Fruit fly (Drosophila melanogaster) whole organism, prepupa: ENCODE results near the gene CG14089.

Experiments used
- Blimp-1 ChIP-seq: fragments of 200-800 bp; sonication (Bioruptor generic); optimal IDR thresholded peaks from 3 replicates; lab custom pipeline; 2017; ENCODE audit warnings: missing biosample characterization, missing genetic modification characterization, mild to moderate bottlenecking, moderate library complexity, missing genetic modification reagents
- CG10669 ChIP-seq: fragments of 200-800 bp; sonication (Bioruptor generic); optimal IDR thresholded peaks from 3 replicates; lab custom pipeline; 2018; ENCODE audit warnings: missing biosample characterization, mild to moderate bottlenecking, missing genetic modification characterization, moderate library complexity
- CG11294 ChIP-seq: fragments of 200-800 bp; sonication (Bioruptor generic); IDR thresholded peaks from 2 replicates; pipeline ENCODE4 v1.3.6; 2022; ENCODE audit warnings: missing biosample characterization, missing genetic modification characterization
- CG11762 ChIP-seq: fragments of 200-800 bp; sonication (Bioruptor generic); optimal IDR thresholded peaks from 3 replicates; lab custom pipeline; 2016; ENCODE audit warnings: missing biosample characterization, missing genetic modification characterization; ENCODE audit not compliant: insufficient read depth
- CG11902 ChIP-seq: fragments of 200-800 bp; sonication (Bioruptor generic); optimal IDR thresholded peaks from 3 replicates; lab custom pipeline; 2016; ENCODE audit warnings: missing biosample characterization, missing genetic modification characterization
- CG16779 ChIP-seq: fragments of 200-800 bp; sonication (Bioruptor generic); optimal IDR thresholded peaks from 3 replicates; lab custom pipeline; 2017; ENCODE audit warnings: missing biosample characterization, mild to moderate bottlenecking, missing genetic modification characterization
- CG3032 ChIP-seq: fragments of 200-800 bp; optimal IDR thresholded peaks from 2 replicates; lab custom pipeline; 2019; ENCODE audit warnings: missing biosample characterization, mild to moderate bottlenecking, missing genetic modification characterization, moderate library complexity
- CG34406 ChIP-seq: fragments of 200-800 bp; sonication (Bioruptor generic); optimal IDR thresholded peaks from 3 replicates; lab custom pipeline; 2016; ENCODE audit warnings: missing biosample characterization, missing genetic modification characterization
- CG3919 ChIP-seq: fragments of 200-800 bp; sonication (Bioruptor generic); optimal IDR thresholded peaks from 3 replicates; lab custom pipeline; 2016; ENCODE audit warnings: missing biosample characterization, missing genetic modification characterization
- CG6163 ChIP-seq: fragments of 200-800 bp; sonication (Bioruptor generic); IDR thresholded peaks from 3 replicates; pipeline ENCODE4 v1.3.6; 2022; ENCODE audit warnings: missing biosample characterization, missing genetic modification characterization
- CG6276 ChIP-seq: fragments of 200-800 bp; sonication (Bioruptor generic); optimal IDR thresholded peaks from 2 replicates; lab custom pipeline; 2017; ENCODE audit warnings: missing biosample characterization, mild to moderate bottlenecking, missing genetic modification characterization
- CG6792 ChIP-seq: fragments of 200-800 bp; sonication (Bioruptor generic); optimal IDR thresholded peaks from 3 replicates; lab custom pipeline; 2016; ENCODE audit warnings: missing biosample characterization, missing genetic modification characterization
- CG6808 ChIP-seq: fragments of 200-800 bp; sonication (Bioruptor generic); optimal IDR thresholded peaks from 3 replicates; lab custom pipeline; 2017; ENCODE audit warnings: missing biosample characterization, missing genetic modification characterization, mild to moderate bottlenecking, moderate library complexity, missing genetic modification reagents
- CG7368 ChIP-seq: fragments of 200-800 bp; sonication (Bioruptor generic); optimal IDR thresholded peaks from 3 replicates; lab custom pipeline; 2016; ENCODE audit warnings: missing biosample characterization, missing genetic modification characterization
- CG8119 ChIP-seq: fragments of 200-800 bp; sonication (Bioruptor generic); IDR thresholded peaks from 3 replicates; pipeline ENCODE4 v1.3.6; 2022; ENCODE audit warnings: missing biosample characterization, missing genetic modification characterization
- CG8319 ChIP-seq: fragments of 200-800 bp; sonication (Bioruptor generic); optimal IDR thresholded peaks from 3 replicates; lab custom pipeline; 2016; ENCODE audit warnings: missing biosample characterization, missing genetic modification characterization
- CG8632 ChIP-seq: fragments of 200-800 bp; sonication (Bioruptor generic); optimal IDR thresholded peaks from 3 replicates; lab custom pipeline; 2016; ENCODE audit warnings: missing biosample characterization, missing genetic modification characterization
- Eip75B ChIP-seq: fragments of 200-800 bp; sonication (Bioruptor generic); optimal IDR thresholded peaks from 3 replicates; lab custom pipeline; 2016; ENCODE audit warnings: missing biosample characterization, missing genetic modification characterization
- Eip78C ChIP-seq: fragments of 200-800 bp; sonication (Bioruptor generic); peaks from one replicate; lab custom pipeline; 2016; ENCODE audit warnings: missing biosample characterization, missing genetic modification characterization
- Eip93F ChIP-seq: fragments of 200-800 bp; sonication (Bioruptor generic); optimal IDR thresholded peaks from 2 replicates; lab custom pipeline; 2016; ENCODE audit warnings: missing biosample characterization, mild to moderate bottlenecking, missing genetic modification characterization
- Ets21C ChIP-seq: fragments of 200-800 bp; sonication (Bioruptor generic); optimal IDR thresholded peaks from 3 replicates; lab custom pipeline; 2016; ENCODE audit warnings: missing biosample characterization, missing genetic modification characterization
- Ets96B ChIP-seq: fragments of 200-800 bp; optimal IDR thresholded peaks from 2 replicates; lab custom pipeline; 2019; ENCODE audit warnings: missing biosample characterization, mild to moderate bottlenecking, missing genetic modification characterization, moderate library complexity
- Gug ChIP-seq: fragments of 200-800 bp; sonication (Bioruptor generic); IDR thresholded peaks from 2 replicates; pipeline ENCODE4 v1.3.6; 2022; ENCODE audit warnings: missing biosample characterization, missing genetic modification characterization
- Hr38 ChIP-seq: sonication (Bioruptor generic); optimal IDR thresholded peaks from 2 replicates; lab custom pipeline; 2016; ENCODE audit warnings: missing biosample characterization, missing genetic modification characterization
- Hr4 ChIP-seq: fragments of 200-800 bp; sonication (Bioruptor generic); optimal IDR thresholded peaks from 3 replicates; lab custom pipeline; 2016; ENCODE audit warnings: missing biosample characterization, missing genetic modification characterization
- Lpt ChIP-seq: fragments of 200-800 bp; sonication (Bioruptor generic); optimal IDR thresholded peaks from 3 replicates; lab custom pipeline; 2016; ENCODE audit warnings: missing biosample characterization, missing genetic modification characterization
- Met ChIP-seq: fragments of 200-800 bp; sonication (Bioruptor generic); optimal IDR thresholded peaks from 3 replicates; lab custom pipeline; 2016; ENCODE audit warnings: missing biosample characterization, missing genetic modification characterization
- Smox ChIP-seq: fragments of 200-800 bp; sonication (Bioruptor generic); optimal IDR thresholded peaks from 3 replicates; lab custom pipeline; 2016; ENCODE audit warnings: missing biosample characterization, missing genetic modification characterization
- Sox14 ChIP-seq: fragments of 200-800 bp; sonication (Bioruptor generic); optimal IDR thresholded peaks from 3 replicates; lab custom pipeline; 2016; ENCODE audit warnings: missing biosample characterization, missing genetic modification characterization
- Sox15 ChIP-seq: fragments of 200-800 bp; sonication (Bioruptor generic); optimal IDR thresholded peaks from 3 replicates; lab custom pipeline; 2016; ENCODE audit warnings: missing biosample characterization, missing genetic modification characterization
- achi ChIP-seq: fragments of 200-800 bp; sonication (Bioruptor generic); optimal IDR thresholded peaks from 3 replicates; lab custom pipeline; 2016; ENCODE audit warnings: missing biosample characterization, missing genetic modification characterization
- acj6 ChIP-seq: fragments of 200-800 bp; sonication (Bioruptor generic); optimal IDR thresholded peaks from 3 replicates; lab custom pipeline; 2016; ENCODE audit warnings: missing biosample characterization, missing genetic modification characterization
- cyc ChIP-seq: fragments of 200-800 bp; sonication (Bioruptor generic); optimal IDR thresholded peaks from 3 replicates; lab custom pipeline; 2016; ENCODE audit warnings: missing biosample characterization, missing genetic modification characterization
- dac ChIP-seq: fragments of 200-800 bp; sonication (Bioruptor generic); optimal IDR thresholded peaks from 2 replicates; lab custom pipeline; 2017; ENCODE audit warnings: missing biosample characterization, mild to moderate bottlenecking, missing genetic modification characterization
- dsx ChIP-seq: fragments of 200-800 bp; optimal IDR thresholded peaks from 3 replicates; lab custom pipeline; 2019; ENCODE audit warnings: missing biosample characterization, mild to moderate bottlenecking, missing genetic modification characterization, moderate library complexity; ENCODE audit not compliant: poor library complexity, severe bottlenecking
- eg ChIP-seq: fragments of 200-800 bp; sonication (Bioruptor generic); IDR thresholded peaks from 3 replicates; pipeline ENCODE4 v1.3.6; 2022; ENCODE audit warnings: missing biosample characterization, missing genetic modification characterization
- esn ChIP-seq: fragments of 200-800 bp; sonication (Bioruptor generic); optimal IDR thresholded peaks from 2 replicates; lab custom pipeline; 2016; ENCODE audit warnings: missing biosample characterization, mild to moderate bottlenecking, missing genetic modification characterization, moderate library complexity
- fd85E ChIP-seq: fragments of 200-800 bp; sonication (Bioruptor generic); optimal IDR thresholded peaks from 3 replicates; lab custom pipeline; 2016; ENCODE audit warnings: missing biosample characterization, missing genetic modification characterization
- fkh ChIP-seq: fragments of 200-800 bp; sonication (Bioruptor generic); optimal IDR thresholded peaks from 3 replicates; lab custom pipeline; 2017; ENCODE audit warnings: missing biosample characterization, mild to moderate bottlenecking, missing genetic modification characterization, moderate library complexity
- lz ChIP-seq: fragments of 200-800 bp; sonication (Bioruptor generic); optimal IDR thresholded peaks from 3 replicates; lab custom pipeline; 2016; ENCODE audit warnings: missing biosample characterization, missing genetic modification characterization
- pdm3 ChIP-seq: fragments of 200-800 bp; sonication (Bioruptor generic); optimal IDR thresholded peaks from 3 replicates; lab custom pipeline; 2016; ENCODE audit warnings: missing biosample characterization, missing genetic modification characterization
- salr ChIP-seq, 2 experiments: fragments of 200-800 bp; sonication (Bioruptor generic); optimal IDR thresholded peaks; 3 replicates each; lab custom pipeline; 2016 to 2018; ENCODE audit warnings: missing biosample characterization in 2 of 2, missing genetic modification characterization in 2 of 2, mild to moderate bottlenecking in 1 of 2
- topi ChIP-seq: fragments of 200-800 bp; sonication (Bioruptor generic); optimal IDR thresholded peaks from 3 replicates; lab custom pipeline; 2016; ENCODE audit warnings: missing biosample characterization, missing genetic modification characterization
- vri ChIP-seq: fragments of 200-800 bp; sonication (Bioruptor generic); optimal IDR thresholded peaks from 3 replicates; lab custom pipeline; 2016; ENCODE audit warnings: missing biosample characterization, mild to moderate bottlenecking, missing genetic modification characterization

The CG14089 gene

DNA sequence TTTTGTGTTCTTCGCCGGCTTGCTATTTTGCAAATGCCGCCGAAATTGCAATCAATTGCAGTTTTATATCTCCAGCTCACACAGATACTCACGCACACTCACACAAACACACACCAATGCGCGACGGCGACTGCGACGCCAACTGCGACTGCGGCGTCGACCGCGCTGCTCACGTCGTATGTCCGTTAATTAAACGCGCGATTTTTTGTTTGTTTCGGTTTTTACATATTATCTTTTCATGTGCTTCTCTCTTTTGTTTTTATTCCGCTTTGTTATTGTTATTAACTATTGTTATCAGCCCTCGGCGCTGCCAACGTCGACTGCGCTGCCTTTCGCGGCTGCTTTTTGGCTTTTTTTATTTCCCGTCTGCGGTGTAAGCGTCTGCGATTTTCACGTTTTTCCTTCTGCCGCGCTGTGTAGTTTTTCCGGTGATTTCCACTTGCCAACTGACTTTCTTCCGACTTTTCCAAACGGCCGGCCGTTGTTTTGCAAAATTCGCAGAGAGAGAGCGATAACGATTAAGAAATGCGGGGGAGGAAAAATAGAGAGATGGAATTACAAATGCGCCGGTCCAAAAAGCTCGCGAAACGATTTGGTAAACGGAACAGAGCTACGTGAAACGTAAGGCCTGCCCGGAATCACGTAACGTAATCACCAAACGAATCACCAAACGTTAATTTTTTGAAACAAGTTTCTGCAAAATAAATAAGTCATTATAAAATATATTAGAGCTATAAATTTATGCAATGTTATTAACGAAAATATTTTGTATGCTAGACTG, 45.5 kb downstream of the CG14089 start, which contains the start of gene fz2:
TSS of gene fz2 (minus strand) at position 452 of the 781 bp plus-strand sequence.
- TF ChIP-seq CG6163 (GFP tag; lab: Robert Waterston, UW): 0 out of 3 replicates have a peak, but pooled peaks have one; percentile 15
- TF ChIP-seq CG16779: no peak
- 0 out of 3 replicates have a peak, but pooled peaks have one; percentile 8 for TF ChIP-seq eg (GFP tag; lab: Robert Waterston, UW)
- TF ChIP-seq Gug (GFP tag; lab: Robert Waterston, UW): no peak
- no peak for TF ChIP-seq Eip93F (GFP tag; lab: Kevin White, UChicago)
- no peak for TF ChIP-seq Smox (GFP tag; lab: Kevin White, UChicago)
- no peak for TF ChIP-seq Sox15 (GFP tag; lab: Kevin White, UChicago)
- peak; percentile 25; the same call in 1 of the 3 replicates for TF ChIP-seq CG8119
- no peak for TF ChIP-seq achi (GFP tag; lab: Kevin White, UChicago)
- TF ChIP-seq CG34406: no peak
- no peak for TF ChIP-seq CG6808
- TF ChIP-seq Eip78C: peak; percentile 7

dm6 chr3L:19233798-19234781, 46.5 kb downstream of the CG14089 start:
- TF ChIP-seq lz (GFP tag; lab: Kevin White, UChicago) (no peak), CG3032 (tag; lab: Kevin White, UChicago) (no peak), CG6276 (GFP tag; lab: Kevin White, UChicago) (peak; percentile 85), Met (GFP tag; lab: Kevin White, UChicago) (no peak), Eip75B (GFP tag; lab: Kevin White, UChicago) (no peak), fd85E (GFP tag; lab: Kevin White, UChicago) (no peak), CG11902 (GFP tag; lab: Kevin White, UChicago) (no peak), pdm3 (peak; percentile 12), salr (GFP tag; optimal IDR thresholded peaks at IDR 0.05; lab: Kevin White, UChicago) (peak in 1 of 2 experiments; percentile 77), CG10669 (GFP tag; lab: Kevin White, UChicago) (peak; percentile 16), topi (GFP tag; lab: Kevin White, UChicago) (no peak), CG3919 (GFP tag; lab: Kevin White, UChicago) (peak; percentile 9), Eip93F (GFP tag; lab: Kevin White, UChicago) (no peak), CG16779 (peak; percentile 50), CG7368 (GFP tag; lab: Kevin White, UChicago) (no peak), Lpt (GFP tag; lab: Kevin White, UChicago) (peak; percentile 60), CG6792 (GFP tag; lab: Kevin White, UChicago) (no peak), esn (GFP tag; lab: Kevin White, UChicago) (peak; percentile 15), achi (GFP tag; lab: Kevin White, UChicago) (peak; percentile 7), Gug (GFP tag; lab: Robert Waterston, UW) (0 out of 2 replicates have a peak, but pooled peaks have one; percentile 19), CG8119 (peak; percentile 67), Sox15 (GFP tag; lab: Kevin White, UChicago) (no peak), Hr4 (peak; percentile 59), dac (GFP tag; lab: Kevin White, UChicago) (peak; percentile 54), Smox (GFP tag; lab: Kevin White, UChicago) (no peak), CG8632 (GFP tag; lab: Kevin White, UChicago) (no peak), Ets96B (tag; lab: Kevin White, UChicago) (peak; percentile 16), Eip78C (peak; percentile 83), CG8319 (GFP tag; lab: Kevin White, UChicago) (no peak), CG34406 (no peak), CG6808 (peak; percentile 53), dsx (GFP tag; lab: Kevin White, UChicago) (no peak), vri (GFP tag; lab: Kevin White, UChicago) (no peak), CG6163 (GFP tag; lab: Robert Waterston, UW) (peak; percentile 83), acj6 (GFP tag; lab: Kevin White, UChicago) (no peak), cyc (GFP tag; lab: Kevin White, UChicago) (no peak), Hr38 (GFP tag; lab: Kevin White, UChicago) (no peak), Ets21C (GFP tag; lab: Kevin White, UChicago) (no peak), Blimp-1 (no peak), CG11762 (GFP tag; lab: Kevin White, UChicago) (no peak), CG11294 (GFP tag; lab: Robert Waterston, UW) (peak; percentile 20; the same call in 1 of the 2 replicates), Sox14 (GFP tag; lab: Kevin White, UChicago) (no peak), fkh (GFP tag; lab: Kevin White, UChicago) (no peak)
